Fruit fly (Drosophila melanogaster): ENCODE results near the gene Naa30A.

Gene Naa30A

dm6 chrX:1380350-1381060, 38.6 kb downstream of the Naa30A start, which contains the start of the genes CG3719 and CG32813 (continued):
- TF ChIP-seq grau (tag; optimal IDR thresholded peaks at IDR 0.05) (peak; percentile 18), Ets65A (GFP tag) (peak; percentile 95), D19A (tag; optimal IDR thresholded peaks at IDR 0.05) (no peak), ara (GFP tag; IDR thresholded peaks at IDR 0.05) (no peak), trem (tag; optimal IDR thresholded peaks at IDR 0.05) (peak; percentile 39), CG1647 (GFP tag; optimal IDR thresholded peaks at IDR 0.05) (peak; percentile 10), CG5245 (GFP tag; optimal IDR thresholded peaks at IDR 0.05) (peak; percentile 26), CG3838 (GFP tag; optimal IDR thresholded peaks at IDR 0.05) (peak; percentile 67), CG7357 (GFP tag; IDR thresholded peaks at IDR 0.05) (no peak), CG5180 (GFP tag; optimal IDR thresholded peaks at IDR 0.05) (peak; percentile 89), onecut (GFP tag; IDR thresholded peaks at IDR 0.05) (peak; percentile 11; the same call in 1 of the 2 replicates), Camta (GFP tag; optimal IDR thresholded peaks at IDR 0.05) (peak; percentile 2), CG10209 (GFP tag; optimal IDR thresholded peaks at IDR 0.05) (peak; percentile 27), CG10267 (tag; optimal IDR thresholded peaks at IDR 0.05) (peak; percentile 92), CG3847 (GFP tag; IDR thresholded peaks at IDR 0.05) (peak; percentile 53), CG11398 (GFP tag; optimal IDR thresholded peaks at IDR 0.05) (no peak), CG33557 (GFP tag; optimal IDR thresholded peaks at IDR 0.05) (no peak), CG3407 (GFP tag; optimal IDR thresholded peaks at IDR 0.05) (no peak), CG34376 (GFP tag; optimal IDR thresholded peaks at IDR 0.05) (no peak), CG13894 (tag; optimal IDR thresholded peaks at IDR 0.05) (no peak), Kr (GFP tag; optimal IDR thresholded peaks at IDR 0.05) (no peak), pho (GFP tag; optimal IDR thresholded peaks at IDR 0.05) (peak; percentile 63), stc (GFP tag; IDR thresholded peaks at IDR 0.05) (no peak), CG3281 (GFP tag; optimal IDR thresholded peaks at IDR 0.05) (peak; percentile 16), CG4424 (GFP tag; optimal IDR thresholded peaks at IDR 0.05) (peak; percentile 19), CG6689 (GFP tag; IDR thresholded peaks at IDR 0.05) (no peak), MBD-R2 (GFP tag; IDR thresholded peaks at IDR 0.05) (peak; percentile 70), ab (GFP tag; optimal IDR thresholded peaks at IDR 0.05) (no peak), chn (GFP tag; optimal IDR thresholded peaks at IDR 0.05) (peak; percentile 15), schlank (tag; optimal IDR thresholded peaks at IDR 0.05) (no peak), jumu (GFP tag; optimal IDR thresholded peaks at IDR 0.05) (peak; percentile 61), CG15269 (tag; optimal IDR thresholded peaks at IDR 0.05) (no peak), CG34422 (GFP tag; IDR thresholded peaks at IDR 0.05) (no peak), Doc3 (GFP tag; IDR thresholded peaks at IDR 0.05; ENCODE audit: partially characterized antibody) (no peak), trh (GFP tag; optimal IDR thresholded peaks at IDR 0.05) (no peak), CG4282 (GFP tag; optimal IDR thresholded peaks at IDR 0.05) (no peak), ato (GFP tag; IDR thresholded peaks at IDR 0.05; ENCODE audit: partially characterized antibody) (no peak), Aef1 (GFP tag; IDR thresholded peaks at IDR 0.05) (peak; percentile 63), CG9817 (tag; optimal IDR thresholded peaks at IDR 0.05) (peak; percentile 49), CG17912 (GFP tag; optimal IDR thresholded peaks at IDR 0.05) (no peak), Bteb2 (GFP tag; optimal IDR thresholded peaks at IDR 0.05) (no peak), CG13123 (GFP tag; optimal IDR thresholded peaks at IDR 0.05) (no peak), CG16863 (GFP tag; optimal IDR thresholded peaks at IDR 0.05) (peak; percentile 8), Med (GFP tag) (peak; percentile 84), toy (GFP tag; IDR thresholded peaks at IDR 0.05) (no peak), CG10979 (tag; optimal IDR thresholded peaks at IDR 0.05) (no peak), CG11695 (GFP tag; IDR thresholded peaks at IDR 0.05) (no peak), CG15514 (GFP tag; optimal IDR thresholded peaks at IDR 0.05) (peak; percentile 97), CG2202 (tag; optimal IDR thresholded peaks at IDR 0.05) (no peak), klu (GFP tag; IDR thresholded peaks at IDR 0.05) (no peak), ewg (GFP tag; optimal IDR thresholded peaks at IDR 0.05) (no peak)

Data from whole organism, embryonic.